Worm (Caenorhabditis elegans) whole organism, L1 larva: ENCODE results near the gene amx-1.

Source experiments
- Y116A8C.19 ChIP-seq: sonication (generic microtip); optimal IDR thresholded peaks from 2 replicates; lab custom pipeline; 2016; ENCODE audit warnings: missing compliant biosample characterization, missing genetic modification characterization, borderline replicate concordance
- aha-1 ChIP-seq: fragments of 150-350 bp; optimal IDR thresholded peaks from 2 replicates; lab custom pipeline; 2014; ENCODE audit warnings: missing biosample characterization, missing genetic modification characterization
- aly-2 ChIP-seq: fragments of 150-350 bp; optimal IDR thresholded peaks from 2 replicates; lab custom pipeline; 2014; ENCODE audit warnings: missing biosample characterization, missing genetic modification characterization
- blmp-1 ChIP-seq: fragments of 150-350 bp; optimal IDR thresholded peaks from 2 replicates; lab custom pipeline; 2014; ENCODE audit warnings: missing biosample characterization, missing genetic modification characterization
- efl-1 ChIP-seq, 4 experiments: fragments of 150-350 bp; optimal IDR thresholded peaks in 3 of 4; peaks in 1 of 4; 1 replicate in 1 of 4; 2 replicates in 3 of 4; lab custom pipeline; 2014; ENCODE audit warnings: missing biosample characterization in 2 of 4, missing genetic modification characterization in 2 of 4, missing genetic modification reagents in 2 of 4
- egl-27 ChIP-seq, 2 experiments: fragments of 150-350 bp in 1 of 2; sonication (generic microtip); optimal IDR thresholded peaks; 3 replicates each; lab custom pipeline; 2017 to 2018; ENCODE audit warnings: missing biosample characterization in 2 of 2, missing genetic modification characterization in 2 of 2, missing genetic modification reagents in 2 of 2
- elt-2 ChIP-seq: sonication (generic microtip); optimal IDR thresholded peaks from 2 replicates; lab custom pipeline; 2016; ENCODE audit warnings: missing genetic modification characterization, mild to moderate bottlenecking, inconsistent platforms, missing compliant biosample characterization, missing genetic modification reagents
- elt-3 ChIP-seq, 6 experiments: fragments of 150-350 bp in 1 of 6; sonication (generic microtip); optimal IDR thresholded peaks; 2 replicates each; lab custom pipeline; 2017 to 2018; ENCODE audit warnings: missing biosample characterization in 6 of 6, missing genetic modification characterization in 6 of 6, inconsistent platforms in 1 of 6
- grh-1 ChIP-seq: fragments of 200-800 bp; sonication (Bioruptor generic); IDR thresholded peaks from 2 replicates; pipeline ENCODE4 v1.3.6; 2022; ENCODE audit warnings: missing genetic modification reagents, missing genetic modification characterization, missing compliant biosample characterization
- lin-14 ChIP-seq: fragments of 200-800 bp; sonication (Bioruptor generic); optimal IDR thresholded peaks from 2 replicates; lab custom pipeline; 2018; ENCODE audit warnings: mild to moderate bottlenecking, missing genetic modification characterization, moderate library complexity, missing compliant biosample characterization
- lin-35 ChIP-seq, 2 experiments: fragments of 150-350 bp; optimal IDR thresholded peaks; 2 replicates each; lab custom pipeline; 2014; ENCODE audit warnings: missing biosample characterization in 2 of 2, missing genetic modification characterization in 2 of 2, missing genetic modification reagents in 2 of 2
- lir-3 ChIP-seq: sonication (generic microtip); optimal IDR thresholded peaks from 2 replicates; lab custom pipeline; 2016; ENCODE audit warnings: mild to moderate bottlenecking, missing genetic modification characterization, moderate library complexity, missing compliant biosample characterization; ENCODE audit not compliant: poor library complexity
- lsy-2 ChIP-seq, 2 experiments: fragments of 150-350 bp; optimal IDR thresholded peaks; 2 replicates each; lab custom pipeline; 2014; ENCODE audit warnings: missing biosample characterization in 2 of 2, missing genetic modification characterization in 2 of 2
- mdl-1 ChIP-seq, 2 experiments: fragments of 150-350 bp; optimal IDR thresholded peaks; 2 replicates each; lab custom pipeline; 2014 to 2017; ENCODE audit warnings: missing biosample characterization in 2 of 2, missing genetic modification characterization in 2 of 2, inconsistent platforms in 1 of 2
- mep-1 ChIP-seq: fragments of 150-350 bp; optimal IDR thresholded peaks from 2 replicates; lab custom pipeline; 2014; ENCODE audit warnings: missing biosample characterization, missing genetic modification characterization
- nhr-19 ChIP-seq: fragments of 200-800 bp; sonication (Bioruptor generic); conservative IDR thresholded peaks from 2 replicates; pipeline ENCODE4 v1.3.6; 2022; ENCODE audit warnings: missing genetic modification characterization, missing compliant biosample characterization
- nhr-20 ChIP-seq: sonication (generic microtip); optimal IDR thresholded peaks from 2 replicates; lab custom pipeline; 2016; ENCODE audit warnings: mild to moderate bottlenecking, missing genetic modification characterization, missing compliant biosample characterization
- nhr-237 ChIP-seq: fragments of 150-350 bp; optimal IDR thresholded peaks from 2 replicates; lab custom pipeline; 2014; ENCODE audit warnings: missing biosample characterization, missing genetic modification characterization
- nhr-47 ChIP-seq: sonication (generic microtip); optimal IDR thresholded peaks from 2 replicates; lab custom pipeline; 2016; ENCODE audit warnings: mild to moderate bottlenecking, missing genetic modification characterization, moderate library complexity, missing compliant biosample characterization
- nhr-71 ChIP-seq: sonication (generic microtip); optimal IDR thresholded peaks from 2 replicates; lab custom pipeline; 2016; ENCODE audit warnings: mild to moderate bottlenecking, missing genetic modification characterization, moderate library complexity, missing compliant biosample characterization
- nhr-76 ChIP-seq: sonication (generic microtip); optimal IDR thresholded peaks from 2 replicates; lab custom pipeline; 2017; ENCODE audit warnings: missing biosample characterization, missing genetic modification characterization
- nhr-77 ChIP-seq: fragments of 150-350 bp; optimal IDR thresholded peaks from 2 replicates; lab custom pipeline; 2014; ENCODE audit warnings: missing biosample characterization, missing genetic modification characterization
- nhr-85 ChIP-seq: sonication (generic microtip); peaks from one replicate; lab custom pipeline; 2016; ENCODE audit warnings: missing genetic modification characterization, inconsistent platforms, missing compliant biosample characterization
- nhr-90 ChIP-seq: sonication (generic microtip); optimal IDR thresholded peaks from 2 replicates; lab custom pipeline; 2016; ENCODE audit warnings: mild to moderate bottlenecking, missing genetic modification characterization, missing compliant biosample characterization; ENCODE audit not compliant: poor library complexity
- rnt-1 ChIP-seq: sonication (generic microtip); optimal IDR thresholded peaks from 2 replicates; lab custom pipeline; 2016; ENCODE audit warnings: mild to moderate bottlenecking, missing genetic modification characterization, moderate library complexity, missing compliant biosample characterization
- skn-1 ChIP-seq: fragments of 150-350 bp; optimal IDR thresholded peaks from 2 replicates; lab custom pipeline; 2014; ENCODE audit warnings: missing biosample characterization, missing genetic modification characterization
- snu-23 ChIP-seq: sonication (generic microtip); optimal IDR thresholded peaks from 2 replicates; lab custom pipeline; 2016; ENCODE audit warnings: missing genetic modification characterization, missing compliant biosample characterization
- sox-4 ChIP-seq: sonication (generic microtip); optimal IDR thresholded peaks from 2 replicates; lab custom pipeline; 2016; ENCODE audit warnings: missing genetic modification characterization, missing compliant biosample characterization
- sptf-1 ChIP-seq: fragments of 150-350 bp; optimal IDR thresholded peaks from 2 replicates; lab custom pipeline; 2014; ENCODE audit warnings: missing biosample characterization, missing genetic modification characterization
- tbx-2 ChIP-seq: sonication (generic microtip); optimal IDR thresholded peaks from 2 replicates; lab custom pipeline; 2016; ENCODE audit warnings: missing genetic modification characterization, missing compliant biosample characterization
- unc-130 ChIP-seq: fragments of 150-350 bp; optimal IDR thresholded peaks from 2 replicates; lab custom pipeline; 2017; ENCODE audit warnings: missing biosample characterization, missing genetic modification characterization, inconsistent platforms
- vab-15 ChIP-seq: sonication (generic microtip); optimal IDR thresholded peaks from 2 replicates; lab custom pipeline; 2017; ENCODE audit warnings: missing genotype, mild to moderate bottlenecking, missing genetic modification characterization, missing compliant biosample characterization

The amx-1 gene

ce11 chrIII:3809008-3809407, 13.2 kb upstream of the amx-1 start, which contains the start of gene toh-1:
toh-1 (minus strand) TSS chrIII:3809030.
- TF ChIP-seq mep-1 (tag; lab: Kevin White, UChicago), result peak; percentile 18
- TF ChIP-seq snu-23 (GFP tag; lab: Kevin White, UChicago), result peak; percentile 47
- TF ChIP-seq nhr-71, result peak; percentile 36
- peak; percentile 6 for TF ChIP-seq nhr-47
- TF ChIP-seq nhr-85 (tag; lab: Kevin White, UChicago), result peak; percentile 93
- TF ChIP-seq Y116A8C.19 (tag; lab: Kevin White, UChicago), result no peak
- TF ChIP-seq skn-1 (tag; lab: Kevin White, UChicago), result no peak
- no peak for TF ChIP-seq nhr-77 (tag; lab: Kevin White, UChicago)
- TF ChIP-seq blmp-1 (tag; lab: Kevin White, UChicago), result peak; percentile 61
- TF ChIP-seq nhr-76, result no peak
- TF ChIP-seq nhr-90 (tag; lab: Kevin White, UChicago), result peak; percentile 3
- no peak for TF ChIP-seq sox-4 (tag; lab: Kevin White, UChicago)
- no peak for TF ChIP-seq unc-130 (tag; lab: Kevin White, UChicago)
- TF ChIP-seq sptf-1 (tag; lab: Kevin White, UChicago), result no peak
- TF ChIP-seq rnt-1, result no peak
- no peak for TF ChIP-seq nhr-19 (GFP tag; lab: Robert Waterston, UW)
- no peak for TF ChIP-seq grh-1 (GFP tag; lab: Robert Waterston, UW)
- peak in 1 of 2 experiments; percentile 8 for TF ChIP-seq efl-1 (optimal IDR thresholded peaks at IDR 0.05; lab: Kevin White, UChicago)
- no peak for TF ChIP-seq efl-1 (GFP tag; optimal IDR thresholded peaks at IDR 0.05 in 1 of 2; lab: Kevin White, UChicago)
- no peak for TF ChIP-seq elt-2 (tag; lab: Kevin White, UChicago)
- TF ChIP-seq egl-27 (tag; optimal IDR thresholded peaks at IDR 0.05; lab: Kevin White, UChicago), result no peak
- TF ChIP-seq lin-14 (GFP tag; lab: Kevin White, UChicago), result peak; percentile 54
- TF ChIP-seq, all 84 proteins: peak for 9

DNA sequence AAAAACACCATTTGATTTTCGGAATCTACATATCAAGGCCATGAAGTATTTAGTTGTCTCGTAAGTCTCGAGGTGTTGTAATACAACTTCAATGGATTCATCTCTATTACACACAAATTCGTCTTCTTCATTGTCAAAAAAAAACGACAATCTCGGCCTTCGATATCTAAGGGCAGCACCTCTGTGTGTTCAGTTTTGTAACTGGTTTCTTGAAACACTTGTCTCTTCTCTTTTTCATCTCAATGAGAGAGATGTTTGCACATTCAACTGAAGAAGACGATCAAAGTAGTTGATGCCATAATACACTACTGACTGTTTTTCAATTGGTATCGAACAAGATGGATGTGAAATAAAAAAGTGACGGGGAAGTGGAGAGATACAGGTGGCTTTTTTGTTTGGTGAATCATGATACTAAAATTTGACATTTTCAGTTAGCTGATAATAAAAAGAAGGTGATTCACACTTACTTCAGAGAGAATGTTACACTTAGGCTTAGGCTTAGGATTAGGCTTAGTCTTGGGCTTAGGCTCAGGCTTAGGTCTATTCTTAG, 10.8 kb upstream of the amx-1 start:
- no peak for TF ChIP-seq aha-1 (tag; lab: Kevin White, UChicago)
- peak; percentile 10 for TF ChIP-seq blmp-1 (tag; lab: Kevin White, UChicago)
- TF ChIP-seq elt-3 (tag; optimal IDR thresholded peaks at IDR 0.05; lab: Kevin White, UChicago), result peak in 1 of 6 experiments; percentile 16
- TF ChIP-seq nhr-71, result peak; percentile 14
- TF ChIP-seq nhr-85 (tag; lab: Kevin White, UChicago), result peak; percentile 92
- TF ChIP-seq nhr-20, result peak; percentile 29
- TF ChIP-seq lsy-2 (tag; optimal IDR thresholded peaks at IDR 0.05; lab: Kevin White, UChicago), result peak in 1 of 2 experiments; percentile 23
- TF ChIP-seq lin-14 (GFP tag; lab: Kevin White, UChicago), result peak; percentile 83
- TF ChIP-seq nhr-19 (GFP tag; lab: Robert Waterston, UW), result 0 out of 2 replicates have a peak, but pooled peaks have one; percentile 4
- TF ChIP-seq mep-1 (tag; lab: Kevin White, UChicago), result peak; percentile 9
- TF ChIP-seq snu-23 (GFP tag; lab: Kevin White, UChicago), result peak; percentile 38
- peak; percentile 2 for TF ChIP-seq nhr-90 (tag; lab: Kevin White, UChicago)
- no peak for TF ChIP-seq vab-15
- TF ChIP-seq grh-1 (GFP tag; lab: Robert Waterston, UW), result 0 out of 2 replicates have a peak, but pooled peaks have one; percentile 37
- no peak for TF ChIP-seq egl-27 (tag; optimal IDR thresholded peaks at IDR 0.05; lab: Kevin White, UChicago)
- TF ChIP-seq, all 84 proteins: peak for 12

ce11 chrIII:3812369-3812993, 9.7 kb upstream of the amx-1 start:
- TF ChIP-seq mdl-1 (tag; optimal IDR thresholded peaks at IDR 0.05; lab: Kevin White, UChicago) (no peak), tbx-2 (tag; lab: Kevin White, UChicago) (no peak), nhr-237 (tag; lab: Kevin White, UChicago) (no peak), blmp-1 (tag; lab: Kevin White, UChicago) (peak; percentile 25), nhr-85 (tag; lab: Kevin White, UChicago) (peak; percentile 82), nhr-19 (GFP tag; lab: Robert Waterston, UW) (0 out of 2 replicates have a peak, but pooled peaks have one; percentile 7), mep-1 (tag; lab: Kevin White, UChicago) (peak; percentile 33), aly-2 (tag; lab: Kevin White, UChicago) (no peak), efl-1 (optimal IDR thresholded peaks at IDR 0.05; lab: Kevin White, UChicago) (no peak), efl-1 (GFP tag; optimal IDR thresholded peaks at IDR 0.05 in 1 of 2; lab: Kevin White, UChicago) (peak in 1 of 2 experiments; percentile 77), lin-14 (GFP tag; lab: Kevin White, UChicago) (peak; percentile 75), nhr-20 (peak; percentile 27), lir-3 (tag; lab: Kevin White, UChicago) (no peak), nhr-71 (peak; percentile 10), lin-35 (GFP tag; optimal IDR thresholded peaks at IDR 0.05; lab: Kevin White, UChicago) (no peak), lsy-2 (tag; optimal IDR thresholded peaks at IDR 0.05; lab: Kevin White, UChicago) (peak in 1 of 2 experiments; percentile 16)
